ENCODE assay signal across 4 worm cellular contexts in the genomic region with DNA sequence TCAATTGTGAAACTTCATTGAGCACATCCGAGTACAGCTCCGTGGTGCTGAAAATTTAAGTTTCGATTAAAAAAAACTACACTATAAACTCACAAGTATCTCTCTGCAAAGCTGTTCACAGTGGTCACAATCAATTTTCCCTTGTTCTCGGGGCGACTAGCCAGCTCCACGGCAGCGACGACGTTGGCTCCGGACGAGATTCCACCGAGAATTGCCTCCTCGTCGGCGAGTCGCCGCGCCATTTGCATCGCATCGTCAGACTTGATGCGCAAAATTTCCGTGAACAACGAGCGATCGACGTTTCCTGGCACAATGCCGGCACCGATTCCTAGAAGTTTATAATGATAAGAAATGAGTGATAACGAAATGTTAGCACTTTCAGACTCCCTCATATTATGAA.
TF ChIP-seq lines count a peak whose summit lies in the region.

No protein-coding gene starts in this region.

TF ChIP-seq in whole organism, L1 larva, 84 proteins besides CTCF, POLR2A, EP300 and RAD21:
- no peak for TF ChIP-seq unc-86 (tag; optimal IDR thresholded peaks at IDR 0.05; lab: Kevin White, UChicago)
- TF ChIP-seq elt-2 (tag; optimal IDR thresholded peaks at IDR 0.05; lab: Kevin White, UChicago) = peak; percentile 14

TF ChIP-seq in whole organism, L3 larva, 47 proteins besides CTCF, POLR2A, EP300 and RAD21:
- TF ChIP-seq pqm-1 (tag; optimal IDR thresholded peaks at IDR 0.05; lab: Kevin White, UChicago) (peak; percentile 14), ama-1 (optimal IDR thresholded peaks at IDR 0.05; lab: Kevin White, UChicago) (peak; percentile 78), ceh-16 (tag; optimal IDR thresholded peaks at IDR 0.05; lab: Kevin White, UChicago) (no peak), elt-2 (tag; optimal IDR thresholded peaks at IDR 0.05; lab: Kevin White, UChicago) (peak; percentile 19), nhr-76 (tag; optimal IDR thresholded peaks at IDR 0.05; lab: Kevin White, UChicago) (no peak), nhr-77 (tag; optimal IDR thresholded peaks at IDR 0.05; lab: Kevin White, UChicago) (no peak), nhr-28 (tag; optimal IDR thresholded peaks at IDR 0.05; lab: Kevin White, UChicago) (no peak), ztf-4 (tag; optimal IDR thresholded peaks at IDR 0.05; lab: Kevin White, UChicago) (no peak)

TF ChIP-seq in whole organism, L4 larva, 104 proteins besides CTCF, POLR2A, EP300 and RAD21:
- TF ChIP-seq ceh-62 (tag; optimal IDR thresholded peaks at IDR 0.05; lab: Kevin White, UChicago) (no peak), set-16 (GFP tag; IDR thresholded peaks at IDR 0.05; lab: Robert Waterston, UW) (peak; percentile 70), aha-1 (tag; lab: Kevin White, UChicago) (peak; percentile 34), php-3 (GFP tag; IDR thresholded peaks at IDR 0.05; lab: Robert Waterston, UW) (0 out of 2 replicates have a peak, but pooled peaks have one; percentile 32), lin-39 (tag; optimal IDR thresholded peaks at IDR 0.05; lab: Kevin White, UChicago) (no peak), dmd-6 (GFP tag; IDR thresholded peaks at IDR 0.05; lab: Robert Waterston, UW) (peak; percentile 18; the same call in 1 of the 2 replicates), nhr-25 (tag; optimal IDR thresholded peaks at IDR 0.05; lab: Kevin White, UChicago; ENCODE audit: borderline replicate concordance, insufficient read depth) (no peak), ZK546.5 (tag; optimal IDR thresholded peaks at IDR 0.05; lab: Kevin White, UChicago) (no peak), daf-16 (GFP tag; optimal IDR thresholded peaks at IDR 0.05; lab: Kevin White, UChicago) (no peak), daf-16 (tag; optimal IDR thresholded peaks at IDR 0.05; lab: Kevin White, UChicago) (peak; percentile 20), tra-1 (GFP tag; IDR thresholded peaks at IDR 0.05; lab: Robert Waterston, UW) (no peak), lim-7 (GFP tag; IDR thresholded peaks at IDR 0.05; lab: Robert Waterston, UW) (no peak), fkh-10 (GFP tag; optimal IDR thresholded peaks at IDR 0.05; lab: Kevin White, UChicago) (no peak), hif-1 (tag; optimal IDR thresholded peaks at IDR 0.05; lab: Kevin White, UChicago) (peak in 1 of 2 experiments; percentile 17), Y48G9A.11 (GFP tag; IDR thresholded peaks at IDR 0.05; lab: Robert Waterston, UW) (0 out of 2 replicates have a peak, but pooled peaks have one; percentile 5), lin-29 (GFP tag; IDR thresholded peaks at IDR 0.05; lab: Robert Waterston, UW) (no peak), mxl-2 (GFP tag; conservative IDR thresholded peaks at IDR 0.05; lab: Robert Waterston, UW) (no peak), spr-3 (GFP tag; optimal IDR thresholded peaks at IDR 0.05; lab: Kevin White, UChicago) (no peak), lin-13 (GFP tag; optimal IDR thresholded peaks at IDR 0.05; lab: Kevin White, UChicago) (no peak), daf-8 (GFP tag; IDR thresholded peaks at IDR 0.05; lab: Robert Waterston, UW) (no peak), nhr-77 (tag; optimal IDR thresholded peaks at IDR 0.05; lab: Kevin White, UChicago) (no peak), nhr-48 (tag; optimal IDR thresholded peaks at IDR 0.05; lab: Kevin White, UChicago) (no peak)

TF ChIP-seq in whole organism, young adult, 124 proteins besides CTCF, POLR2A, EP300 and RAD21:
- TF ChIP-seq Y79H2A.3 (GFP tag; conservative IDR thresholded peaks at IDR 0.05; lab: Robert Waterston, UW) = no peak
- no peak for TF ChIP-seq ceh-100 (GFP tag; IDR thresholded peaks at IDR 0.05; lab: Robert Waterston, UW)
- peak; percentile 69 for TF ChIP-seq zfh-2 (GFP tag; conservative IDR thresholded peaks at IDR 0.05; lab: Robert Waterston, UW)
- peak; percentile 47 for TF ChIP-seq nhr-80 (tag; optimal IDR thresholded peaks at IDR 0.05; lab: Kevin White, UChicago)
- peak; percentile 20; the same call in 1 of the 2 replicates for TF ChIP-seq dox-1 (GFP tag; IDR thresholded peaks at IDR 0.05; lab: Robert Waterston, UW)
- no peak for TF ChIP-seq lag-1 (GFP tag; IDR thresholded peaks at IDR 0.05; lab: Robert Waterston, UW)
- 0 out of 2 replicates have a peak, but pooled peaks have one; percentile 10 for TF ChIP-seq egl-44 (GFP tag; IDR thresholded peaks at IDR 0.05; lab: Robert Waterston, UW)
- peak; percentile 19; the same call in 1 of the 2 replicates for TF ChIP-seq egrh-3 (GFP tag; IDR thresholded peaks at IDR 0.05; lab: Robert Waterston, UW)
- TF ChIP-seq cebp-2 (GFP tag; IDR thresholded peaks at IDR 0.05; lab: Robert Waterston, UW) = 0 out of 2 replicates have a peak, but pooled peaks have one; percentile 18
